Fruit fly (Drosophila melanogaster): ENCODE data around the gene Rpn5.

The Rpn5 gene

dm6 chr3R:5791497-5791896 lies 2.2 kb downstream of the Rpn5 start, which contains the start of gene Hpf1 (continued):
- TF ChIP-seq emc (GFP tag; optimal IDR thresholded peaks at IDR 0.05) (peak; percentile 97), CG7556 (GFP tag; optimal IDR thresholded peaks at IDR 0.05) (peak; percentile 97), Adf1 (GFP tag; IDR thresholded peaks at IDR 0.05) (peak; percentile 84), pum (GFP tag; optimal IDR thresholded peaks at IDR 0.05) (peak; percentile 98), dysf (GFP tag; IDR thresholded peaks at IDR 0.05) (peak; percentile 99), chif (GFP tag; optimal IDR thresholded peaks at IDR 0.05) (peak; percentile 98), rib (GFP tag; IDR thresholded peaks at IDR 0.05) (peak; percentile 97), fd102C (GFP tag; optimal IDR thresholded peaks at IDR 0.05) (peak; percentile 63), CG12299 (tag; optimal IDR thresholded peaks at IDR 0.05) (peak; percentile 97), CG11456 (GFP tag; IDR thresholded peaks at IDR 0.05) (peak; percentile 98), Ravus (GFP tag; IDR thresholded peaks at IDR 0.05) (peak; percentile 93), CG7786 (GFP tag; optimal IDR thresholded peaks at IDR 0.05) (peak; percentile 99), wdn (GFP tag; IDR thresholded peaks at IDR 0.05) (peak; percentile 97), pita (GFP tag; optimal IDR thresholded peaks at IDR 0.05) (no peak), shn (GFP tag; optimal IDR thresholded peaks at IDR 0.05) (peak; percentile 99), CG4424 (GFP tag; optimal IDR thresholded peaks at IDR 0.05) (peak; percentile 98), ems (GFP tag; optimal IDR thresholded peaks at IDR 0.05) (peak; percentile 99), corto (GFP tag; optimal IDR thresholded peaks at IDR 0.05) (peak; percentile 98), nau (GFP tag; optimal IDR thresholded peaks at IDR 0.05) (peak; percentile 98), CG13775 (GFP tag; optimal IDR thresholded peaks at IDR 0.05) (peak; percentile 98), run (tag; optimal IDR thresholded peaks at IDR 0.05) (peak; percentile 93), GATAe (GFP tag; conservative IDR thresholded peaks at IDR 0.05) (peak; percentile 96), Atf3 (GFP tag; optimal IDR thresholded peaks at IDR 0.05) (peak; percentile 98), org-1 (GFP tag; optimal IDR thresholded peaks at IDR 0.05) (peak; percentile 97), p53 (GFP tag; optimal IDR thresholded peaks at IDR 0.05) (peak; percentile 96), CG6689 (GFP tag; IDR thresholded peaks at IDR 0.05) (peak; percentile 98), cg (GFP tag; optimal IDR thresholded peaks at IDR 0.05) (no peak), CG16779 (GFP tag; IDR thresholded peaks at IDR 0.05) (peak; percentile 96), nmo (GFP tag; optimal IDR thresholded peaks at IDR 0.05) (peak; percentile 98), CkIIα-i1 (GFP tag; IDR thresholded peaks at IDR 0.05) (peak; percentile 81; the same call in 1 of the 2 replicates), br (optimal IDR thresholded peaks at IDR 0.05) (no peak), Drgx (GFP tag; IDR thresholded peaks at IDR 0.05) (peak; percentile 98), mam (GFP tag; optimal IDR thresholded peaks at IDR 0.05) (peak; percentile 99), CG42726 (GFP tag; IDR thresholded peaks at IDR 0.05; ENCODE audit: partially characterized antibody) (0 out of 2 replicates have a peak, but pooled peaks have one; percentile 29), CG32772 (GFP tag; IDR thresholded peaks at IDR 0.05) (peak; percentile 97), CG10147 (GFP tag; optimal IDR thresholded peaks at IDR 0.05) (peak; percentile 98), CG2889 (GFP tag; IDR thresholded peaks at IDR 0.05) (peak; percentile 96), cad (GFP tag; optimal IDR thresholded peaks at IDR 0.05) (no peak), cwo (GFP tag; optimal IDR thresholded peaks at IDR 0.05) (peak; percentile 96), Vsx1 (GFP tag; optimal IDR thresholded peaks at IDR 0.05) (peak; percentile 94), crol (GFP tag; IDR thresholded peaks at IDR 0.05) (peak; percentile 65), sr (GFP tag; IDR thresholded peaks at IDR 0.05) (peak; percentile 86; the same call in 2 of the 3 replicates), Sin3A (optimal IDR thresholded peaks at IDR 0.05) (no peak), Fer3 (tag; optimal IDR thresholded peaks at IDR 0.05) (peak; percentile 98), sim (GFP tag; IDR thresholded peaks at IDR 0.05) (peak; percentile 93), Gsc (GFP tag; IDR thresholded peaks at IDR 0.05) (peak; percentile 92), CG10366 (GFP tag; IDR thresholded peaks at IDR 0.05) (peak; percentile 97), Bdp1 (GFP tag; optimal IDR thresholded peaks at IDR 0.05) (peak; percentile 92), E2f1 (GFP tag; IDR thresholded peaks at IDR 0.05) (peak; percentile 98), CG7271 (tag; optimal IDR thresholded peaks at IDR 0.05) (peak; percentile 90), HHEX (GFP tag; optimal IDR thresholded peaks at IDR 0.05) (peak; percentile 98), CG8089 (GFP tag; optimal IDR thresholded peaks at IDR 0.05) (peak; percentile 98), CG15601 (tag; optimal IDR thresholded peaks at IDR 0.05) (peak; percentile 95)

All from whole organism, embryonic.